Fruit fly (Drosophila melanogaster) S2 (cell line): Measurements from ENCODE around the gene Rab8.

Source experiments
- CG8478 ChIP-seq: fragments of >200 bp; optimal IDR thresholded peaks from 2 replicates; lab custom pipeline; 2018
- CTCF ChIP-seq, 2 experiments: fragments of >200 bp; optimal IDR thresholded peaks; 2 replicates each; lab custom pipeline; 2018

DNA sequence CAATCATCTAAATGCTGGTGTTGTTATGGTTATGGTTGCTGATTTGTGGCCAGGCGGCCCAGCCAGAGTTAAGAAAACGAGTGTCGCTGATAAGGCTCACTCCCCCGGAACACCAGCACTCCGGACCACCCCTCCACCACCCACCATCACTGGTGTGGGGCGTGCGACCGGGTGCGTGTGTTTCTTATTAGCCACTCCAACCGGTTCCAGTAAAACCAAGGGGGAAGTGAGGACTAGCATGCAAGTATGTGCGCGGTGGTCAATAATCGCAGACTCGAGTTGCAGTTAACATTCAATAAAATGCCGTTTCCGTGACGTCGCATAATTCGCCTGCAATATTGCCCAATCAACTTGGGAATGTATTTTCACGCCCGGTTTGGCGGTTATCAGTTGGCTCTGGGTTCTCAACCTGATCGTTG lies 1.6 kb upstream of the Rab8 start:
- TF ChIP-seq CG8478 (lab: Kevin White, UChicago) (no peak), CTCF (optimal IDR thresholded peaks at IDR 0.05; lab: Kevin White, UChicago) (no peak)
